Worm (Caenorhabditis elegans): ENCODE data around the gene snf-6.
A peak's percentile ranks its signal among the peaks of the same experiment; 100 is the strongest.

Gene snf-6

ce11 chrIII:1576451-1576850 lies 43.8 kb upstream of the snf-6 start, which contains the start of gene Y22D7AL.7:
Y22D7AL.7 (plus strand) TSS chrIII:1576751.
- no peak for TF ChIP-seq cebp-2 (GFP tag; IDR thresholded peaks at IDR 0.05)
- TF ChIP-seq snpc-1.1 (tag; optimal IDR thresholded peaks at IDR 0.05; ENCODE audit: insufficient read depth) = no peak
- TF ChIP-seq unc-62 (GFP tag; optimal IDR thresholded peaks at IDR 0.05) = no peak
- no peak for TF ChIP-seq atf-7 (tag; optimal IDR thresholded peaks at IDR 0.05)
- TF ChIP-seq D2030.7 (GFP tag; IDR thresholded peaks at IDR 0.05) = no peak
- no peak for TF ChIP-seq ztf-28 (GFP tag; IDR thresholded peaks at IDR 0.05)
- TF ChIP-seq dpl-1 (GFP tag; optimal IDR thresholded peaks at IDR 0.05) = no peak
- no peak for TF ChIP-seq somi-1 (GFP tag; optimal IDR thresholded peaks at IDR 0.05)
- TF ChIP-seq C06A6.2 (GFP tag; conservative IDR thresholded peaks at IDR 0.05) = no peak

- TF ChIP-seq rpc-1 (optimal IDR thresholded peaks at IDR 0.05) (no peak), rpc-1 (tag; optimal IDR thresholded peaks at IDR 0.05) (no peak), zfh-2 (GFP tag; conservative IDR thresholded peaks at IDR 0.05) (0 out of 2 replicates have a peak, but pooled peaks have one; percentile 9), egrh-3 (GFP tag; IDR thresholded peaks at IDR 0.05) (peak; percentile 57; the same call in 1 of the 2 replicates)
Measured at ce11 chrIII:1575651-1576050, 43.0 kb upstream of the snf-6 start.

ce11 chrIII:1570006-1570405 lies 37.4 kb upstream of the snf-6 start, which contains the start of gene rep-1:
rep-1 (plus strand) TSS chrIII:1570306.
- TF ChIP-seq pbrm-1 (GFP tag; IDR thresholded peaks at IDR 0.05) = no peak
- TF ChIP-seq athp-1 (tag; optimal IDR thresholded peaks at IDR 0.05) = no peak
- no peak for TF ChIP-seq let-607 (tag; optimal IDR thresholded peaks at IDR 0.05)
- no peak for TF ChIP-seq Y53G8AR.9 (GFP tag; conservative IDR thresholded peaks at IDR 0.05)
- no peak for TF ChIP-seq B0261.1 (tag; optimal IDR thresholded peaks at IDR 0.05)
- no peak for TF ChIP-seq T07F8.4 (tag; optimal IDR thresholded peaks at IDR 0.05)
- TF ChIP-seq egrh-3 (GFP tag; IDR thresholded peaks at IDR 0.05) = no peak
- TF ChIP-seq F52B5.7 (tag; optimal IDR thresholded peaks at IDR 0.05) = no peak
- TF ChIP-seq T26A5.8 (tag; optimal IDR thresholded peaks at IDR 0.05) = no peak
- no peak for TF ChIP-seq K11D2.4 (GFP tag; IDR thresholded peaks at IDR 0.05)
- no peak for TF ChIP-seq tbp1 (GFP tag; optimal IDR thresholded peaks at IDR 0.05)

- TF ChIP-seq lag-1 (GFP tag; IDR thresholded peaks at IDR 0.05) = no peak
- TF ChIP-seq Y53F4B.3 (GFP tag; IDR thresholded peaks at IDR 0.05) = no peak
- TF ChIP-seq madf-8 (GFP tag; conservative IDR thresholded peaks at IDR 0.05) = no peak
- no peak for TF ChIP-seq egl-44 (GFP tag; IDR thresholded peaks at IDR 0.05)
- TF ChIP-seq madf-6 (GFP tag; IDR thresholded peaks at IDR 0.05) = peak; percentile 59; the same call in 1 of the 2 replicates
- TF ChIP-seq lin-54 (GFP tag; optimal IDR thresholded peaks at IDR 0.05) = peak; percentile 34
- TF ChIP-seq hmg-1.2 (GFP tag; IDR thresholded peaks at IDR 0.05) = no peak
- peak; percentile 1 for TF ChIP-seq tbp1 (GFP tag; optimal IDR thresholded peaks at IDR 0.05)
- TF ChIP-seq chd-7 (tag; optimal IDR thresholded peaks at IDR 0.05) = no peak
- 0 out of 2 replicates have a peak, but pooled peaks have one; percentile 81 for TF ChIP-seq F37B4.10 (GFP tag; IDR thresholded peaks at IDR 0.05)
- peak; percentile 68 for TF ChIP-seq mcd-1 (GFP tag; IDR thresholded peaks at IDR 0.05)
- TF ChIP-seq snpc-1.3 (tag; optimal IDR thresholded peaks at IDR 0.05; ENCODE audit: insufficient read depth) = peak; percentile 13
- peak; percentile 45 for TF ChIP-seq lsl-1 (GFP tag; optimal IDR thresholded peaks at IDR 0.05)
- TF ChIP-seq unc-62 (GFP tag; optimal IDR thresholded peaks at IDR 0.05) = no peak
- peak; percentile 55; the same call in 1 of the 2 replicates for TF ChIP-seq ekl-4 (GFP tag; IDR thresholded peaks at IDR 0.05)
- no peak for TF ChIP-seq him-1 (tag; optimal IDR thresholded peaks at IDR 0.05)
- no peak for TF ChIP-seq Y79H2A.3 (GFP tag; conservative IDR thresholded peaks at IDR 0.05)
- TF ChIP-seq F33H1.4 (GFP tag; IDR thresholded peaks at IDR 0.05) = peak; percentile 27
- peak; percentile 14 for TF ChIP-seq dpl-1 (GFP tag; optimal IDR thresholded peaks at IDR 0.05)
- TF ChIP-seq ZK185.1 (tag; optimal IDR thresholded peaks at IDR 0.05; ENCODE audit: poor library complexity, severe bottlenecking) = no peak
- no peak for TF ChIP-seq lin-26 (GFP tag; IDR thresholded peaks at IDR 0.05)
- peak in 1 of 3 experiments; percentile 58 for TF ChIP-seq lin-35 (GFP tag; optimal IDR thresholded peaks at IDR 0.05)
Measured at ce11 chrIII:1558441-1559159, 26.0 kb upstream of the snf-6 start, which contains the start of the genes eelo-1 and Y67D2.2. eelo-1 (minus strand) TSS chrIII:1558529. Y67D2.2 (plus strand) TSS chrIII:1558800.
